Worm (Caenorhabditis elegans): Measurements from ENCODE around the gene clec-215.

Gene clec-215

DNA sequence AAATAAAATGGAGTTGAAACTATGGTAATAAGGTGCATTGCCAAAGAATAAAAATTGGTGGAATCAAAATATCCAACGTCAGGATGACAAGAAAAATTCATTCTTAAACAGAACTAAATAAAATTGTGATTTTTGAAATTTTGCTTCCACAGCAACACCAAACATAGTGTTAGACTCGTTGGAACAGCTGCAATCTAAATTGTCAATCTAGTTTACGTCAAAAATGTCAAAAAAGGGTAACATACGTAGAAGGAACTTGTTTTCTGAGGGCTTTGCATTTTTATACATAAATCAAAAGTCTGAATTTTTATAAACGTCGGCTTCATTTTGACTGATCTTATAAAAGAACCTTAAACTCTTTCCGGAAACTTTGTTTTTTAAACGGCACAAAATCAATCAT, 41.4 kb downstream of the clec-215 start, which contains the start of gene srh-200:
Gene srh-200 (minus strand): TSS at position 101 of the 400 bp plus-strand sequence.
- TF ChIP-seq unc-62 (GFP tag; optimal IDR thresholded peaks at IDR 0.05 in 1 of 2) = peak in 1 of 2 experiments; percentile 33
- TF ChIP-seq unc-62 (tag; optimal IDR thresholded peaks at IDR 0.05) = no peak
- no peak for TF ChIP-seq snpc-1.2 (GFP tag; IDR thresholded peaks at IDR 0.05)
